Worm (Caenorhabditis elegans): Measurements from ENCODE around the gene npr-42.

- TF ChIP-seq flt-1 (GFP tag; IDR thresholded peaks at IDR 0.05) (no peak), tab-1 (GFP tag; IDR thresholded peaks at IDR 0.05) (no peak), klf-2 (GFP tag; conservative IDR thresholded peaks at IDR 0.05) (no peak), ztf-23 (GFP tag; IDR thresholded peaks at IDR 0.05) (no peak), ztf-29 (GFP tag; IDR thresholded peaks at IDR 0.05) (no peak), med-1 (GFP tag; optimal IDR thresholded peaks at IDR 0.05; ENCODE audit: insufficient read depth) (no peak), cog-1 (tag; optimal IDR thresholded peaks at IDR 0.05) (no peak)
Observed at ce11 chrII:4312115-4312514, 36.1 kb downstream of the npr-42 start, which contains the start of gene plep-1.
